Worm (Caenorhabditis elegans) whole organism, mixed stage, embryonic: Measurements from ENCODE around the gene F41E6.15.

Experiments used
- bed-3 ChIP-seq: fragments of 200-800 bp; sonication (Bioruptor generic); optimal IDR thresholded peaks from 3 replicates; lab custom pipeline; 2018; ENCODE audit warnings: mild to moderate bottlenecking, missing genetic modification characterization, moderate library complexity, missing compliant biosample characterization
- ceh-39 ChIP-seq: fragments of 150-350 bp; optimal IDR thresholded peaks from 2 replicates; lab custom pipeline; 2014; ENCODE audit warnings: missing biosample characterization, missing genetic modification characterization
- drap-1 ChIP-seq: fragments of 200-800 bp; sonication (Bioruptor generic); optimal IDR thresholded peaks from 3 replicates; lab custom pipeline; 2018; ENCODE audit warnings: mild to moderate bottlenecking, missing genetic modification characterization, missing compliant biosample characterization
- lin-13 ChIP-seq: fragments of 150-350 bp; optimal IDR thresholded peaks from 2 replicates; lab custom pipeline; 2014; ENCODE audit warnings: missing biosample characterization, missing genetic modification characterization
- lin-32 ChIP-seq: fragments of 200-800 bp; sonication (Bioruptor generic); optimal IDR thresholded peaks from 2 replicates; lab custom pipeline; 2018; ENCODE audit warnings: mild to moderate bottlenecking, missing genetic modification characterization, missing compliant biosample characterization
- lsy-2 ChIP-seq: fragments of 150-350 bp; optimal IDR thresholded peaks from 2 replicates; lab custom pipeline; 2014; ENCODE audit warnings: missing biosample characterization, missing genetic modification characterization
- mab-5 ChIP-seq: fragments of 150-350 bp; optimal IDR thresholded peaks from 2 replicates; lab custom pipeline; 2014; ENCODE audit warnings: missing biosample characterization, missing genetic modification characterization
- nhr-237 ChIP-seq: fragments of 150-350 bp; optimal IDR thresholded peaks from 2 replicates; lab custom pipeline; 2014; ENCODE audit warnings: missing biosample characterization, missing genetic modification characterization
- pha-4 ChIP-seq: fragments of 150-350 bp; optimal IDR thresholded peaks from 2 replicates; lab custom pipeline; 2018; ENCODE audit warnings: missing biosample characterization, missing genetic modification reagents, missing genetic modification characterization
- sem-2 ChIP-seq: fragments of 200-800 bp; sonication (Bioruptor generic); optimal IDR thresholded peaks from 2 replicates; lab custom pipeline; 2018; ENCODE audit warnings: mild to moderate bottlenecking, missing genetic modification characterization, missing compliant biosample characterization
- snpc-4 ChIP-seq: fragments of 150-350 bp; optimal IDR thresholded peaks from 2 replicates; lab custom pipeline; 2014; ENCODE audit warnings: missing biosample characterization, missing genetic modification characterization
- unc-120 ChIP-seq: sonication (generic microtip); optimal IDR thresholded peaks from 2 replicates; lab custom pipeline; 2017; ENCODE audit warnings: missing genetic modification characterization, missing compliant biosample characterization; ENCODE audit not compliant: poor library complexity, severe bottlenecking
- unc-39 ChIP-seq: fragments of 150-350 bp; optimal IDR thresholded peaks from 2 replicates; lab custom pipeline; 2014; ENCODE audit warnings: missing biosample characterization, missing genetic modification characterization
- zip-8 ChIP-seq: fragments of 150-350 bp; optimal IDR thresholded peaks from 2 replicates; lab custom pipeline; 2014; ENCODE audit warnings: missing biosample characterization, missing genetic modification characterization

- no peak for TF ChIP-seq lsy-2 (tag; lab: Kevin White, UChicago)
- TF ChIP-seq mab-5 (tag; lab: Kevin White, UChicago), result no peak
- no peak for TF ChIP-seq zip-8 (tag; lab: Kevin White, UChicago)
- no peak for TF ChIP-seq drap-1 (GFP tag; lab: Kevin White, UChicago)
- TF ChIP-seq ceh-39, result no peak
- no peak for TF ChIP-seq sem-2 (GFP tag; lab: Kevin White, UChicago)
- no peak for TF ChIP-seq bed-3 (GFP tag; lab: Kevin White, UChicago)
- TF ChIP-seq pha-4 (tag; lab: Kevin White, UChicago), result no peak
- no peak for TF ChIP-seq nhr-237 (tag; lab: Kevin White, UChicago)
- TF ChIP-seq lin-32 (GFP tag; lab: Kevin White, UChicago), result no peak
- no peak for TF ChIP-seq lin-13 (tag; lab: Kevin White, UChicago)
- TF ChIP-seq snpc-4 (tag; lab: Kevin White, UChicago), result no peak
- no peak for TF ChIP-seq unc-39 (tag; lab: Kevin White, UChicago)
- no peak for TF ChIP-seq unc-120 (tag; lab: Kevin White, UChicago)
Observed at ce11 chrV:8586472-8586871, 16.1 kb downstream of the F41E6.15 start.
